Worm (Caenorhabditis elegans) whole organism, midembryonic: Measurements from ENCODE around the gene nhr-239.
"Not testable (repeated sequence)": the region's sequence is repeated elsewhere in the genome, so short reads cannot be mapped to it uniquely, and the experiment has no call there.

Source experiments
- flt-1 ChIP-seq: fragments of 200-800 bp; sonication (Bioruptor generic); IDR thresholded peaks from 2 replicates; pipeline ENCODE4 v1.3.6; 2022; ENCODE audit warnings: missing genetic modification characterization, missing compliant biosample characterization
- tab-1 ChIP-seq: fragments of 200-800 bp; sonication (Bioruptor generic); IDR thresholded peaks from 2 replicates; pipeline ENCODE4 v1.3.6; 2022; ENCODE audit warnings: missing genetic modification characterization, missing compliant biosample characterization
- ztf-29 ChIP-seq: fragments of 200-800 bp; sonication (Bioruptor generic); IDR thresholded peaks from 2 replicates; pipeline ENCODE4 v1.3.6; 2022; ENCODE audit warnings: missing genetic modification reagents, missing genetic modification characterization, missing compliant biosample characterization

The nhr-239 gene

ce11 chrIII:2607717-2608116 is 46.2 kb downstream of the nhr-239 start, which contains the start of gene Y71H2B.5:
Gene Y71H2B.5, plus strand, starts transcription at chrIII:2608017.
- TF ChIP-seq tab-1, ztf-29, flt-1 (GFP tag; lab: Robert Waterston, UW): not testable (repeated sequence)
